Fruit fly (Drosophila melanogaster) S2 (cell line): ENCODE data around the gene CG31955.

Source experiments
- CG8478 ChIP-seq: fragments of >200 bp; optimal IDR thresholded peaks from 2 replicates; lab custom pipeline; 2018
- CTCF ChIP-seq, 2 experiments: fragments of >200 bp; optimal IDR thresholded peaks; 2 replicates each; lab custom pipeline; 2018

dm6 chr2L:3696438-3696837 lies 16.5 kb downstream of the CG31955 start, which contains the start of gene IM33:
- no peak for TF ChIP-seq CTCF (optimal IDR thresholded peaks at IDR 0.05; lab: Kevin White, UChicago)
- TF ChIP-seq CG8478 (lab: Kevin White, UChicago), result no peak
